Fruit fly (Drosophila melanogaster) whole organism, adult: ENCODE measurements around the gene CG44476.
A peak's percentile ranks its signal among the peaks of the same experiment; 100 is the strongest.

Experiments used
- CG14711 ChIP-seq: fragments of 200-800 bp; sonication (Bioruptor generic); optimal IDR thresholded peaks from 2 replicates; lab custom pipeline; 2018; ENCODE audit warnings: missing biosample characterization, mild to moderate bottlenecking, missing genetic modification characterization, moderate library complexity
- CG1620 ChIP-seq: fragments of 200-800 bp; sonication (Bioruptor generic); optimal IDR thresholded peaks from 2 replicates; lab custom pipeline; 2016; ENCODE audit warnings: missing biosample characterization, missing genetic modification characterization
- CG33017 ChIP-seq: fragments of 200-800 bp; sonication (Bioruptor generic); optimal IDR thresholded peaks from 2 replicates; lab custom pipeline; 2018; ENCODE audit warnings: missing biosample characterization, mild to moderate bottlenecking, missing genetic modification characterization, moderate library complexity
- CG7045 ChIP-seq: fragments of 200-800 bp; sonication (Bioruptor generic); optimal IDR thresholded peaks from 2 replicates; lab custom pipeline; 2017; ENCODE audit warnings: missing biosample characterization, mild to moderate bottlenecking, missing genetic modification characterization
- Crg-1 ChIP-seq: fragments of 200-800 bp; sonication (Bioruptor generic); optimal IDR thresholded peaks from 2 replicates; lab custom pipeline; 2016; ENCODE audit warnings: missing biosample characterization, missing genetic modification characterization
- Hr96 ChIP-seq: fragments of 200-800 bp; sonication (Bioruptor generic); optimal IDR thresholded peaks from 2 replicates; lab custom pipeline; 2016; ENCODE audit warnings: missing biosample characterization, missing genetic modification characterization
- bab1 ChIP-seq: fragments of 200-800 bp; sonication (Bioruptor generic); optimal IDR thresholded peaks from 3 replicates; lab custom pipeline; 2019; ENCODE audit warnings: missing biosample characterization, mild to moderate bottlenecking, missing genetic modification characterization, moderate library complexity
- cic ChIP-seq: fragments of 200-800 bp; sonication (Bioruptor generic); optimal IDR thresholded peaks from 2 replicates; lab custom pipeline; 2017; ENCODE audit warnings: missing biosample characterization, mild to moderate bottlenecking, missing genetic modification characterization, moderate library complexity
- cnc ChIP-seq, 2 experiments: fragments of >200 bp; optimal IDR thresholded peaks; 2 replicates each; lab custom pipeline; 2017
- kay ChIP-seq: fragments of 200-800 bp; sonication (Bioruptor generic); peaks from one replicate; lab custom pipeline; 2016; ENCODE audit warnings: missing biosample characterization, missing genetic modification characterization, borderline replicate concordance
- ovo ChIP-seq: fragments of 200-800 bp; sonication (Bioruptor generic); optimal IDR thresholded peaks from 2 replicates; lab custom pipeline; 2016; ENCODE audit warnings: missing biosample characterization, missing genetic modification characterization
- pad ChIP-seq: fragments of 200-800 bp; sonication (Bioruptor generic); optimal IDR thresholded peaks from 3 replicates; lab custom pipeline; 2017; ENCODE audit warnings: missing biosample characterization, missing genetic modification characterization, mild to moderate bottlenecking, moderate library complexity, missing genetic modification reagents
- tj ChIP-seq: fragments of 200-800 bp; sonication (Bioruptor generic); optimal IDR thresholded peaks from 3 replicates; lab custom pipeline; 2017; ENCODE audit warnings: missing biosample characterization, mild to moderate bottlenecking, missing genetic modification characterization, moderate library complexity
- toe ChIP-seq: fragments of 200-800 bp; sonication (Bioruptor generic); optimal IDR thresholded peaks from 2 replicates; lab custom pipeline; 2016; ENCODE audit warnings: missing biosample characterization, missing genetic modification characterization

- TF ChIP-seq ovo (GFP tag; lab: Kevin White, UChicago) (no peak), kay (no peak), Hr96 (GFP tag; lab: Kevin White, UChicago) (no peak), CG1620 (GFP tag; lab: Kevin White, UChicago) (peak; percentile 34), cic (GFP tag; lab: Kevin White, UChicago) (peak; percentile 26), bab1 (GFP tag; lab: Kevin White, UChicago) (peak; percentile 41), CG14711 (tag; lab: Kevin White, UChicago) (no peak), Crg-1 (no peak), CG33017 (tag; lab: Kevin White, UChicago) (peak; percentile 8), cnc (optimal IDR thresholded peaks at IDR 0.05; lab: Kevin White, UChicago) (no peak), toe (GFP tag; lab: Kevin White, UChicago) (no peak), CG7045 (GFP tag; lab: Kevin White, UChicago) (no peak), pad (GFP tag; lab: Kevin White, UChicago) (no peak), tj (GFP tag; lab: Kevin White, UChicago) (peak; percentile 79)
Observed at dm6 chr2L:18152172-18152639, 39.2 kb upstream of the CG44476 start, which contains the start of gene Socs36E.
